Worm (Caenorhabditis elegans) whole organism, L4 larva: ENCODE data around the gene F09C12.2.
A peak's percentile ranks its signal among the peaks of the same experiment; 100 is the strongest.

ENCODE experiments used
- F44E2.7 ChIP-seq: fragments of 200-800 bp; sonication (Bioruptor generic); IDR thresholded peaks from 2 replicates; pipeline ENCODE4 v2.1.2; 2022; ENCODE audit warnings: missing genetic modification characterization, missing compliant biosample characterization
- Y48G9A.11 ChIP-seq: fragments of 200-800 bp; sonication (Bioruptor generic); IDR thresholded peaks from 2 replicates; pipeline ENCODE4 v1.3.6; 2022; ENCODE audit warnings: missing genetic modification reagents, missing genetic modification characterization, missing compliant biosample characterization
- Y5F2A.4 ChIP-seq: fragments of 200-800 bp; sonication (Bioruptor generic); optimal IDR thresholded peaks from 2 replicates; lab custom pipeline; 2018; ENCODE audit warnings: mild to moderate bottlenecking, missing genetic modification characterization, missing compliant biosample characterization
- Y75B8A.6 ChIP-seq: fragments of 200-800 bp; sonication (Bioruptor generic); IDR thresholded peaks from 2 replicates; pipeline ENCODE4 v1.3.6; 2022; ENCODE audit warnings: missing genetic modification reagents, missing genetic modification characterization, missing compliant biosample characterization
- ZK337.2 ChIP-seq: fragments of 200-800 bp; sonication (Bioruptor generic); IDR thresholded peaks from 2 replicates; pipeline ENCODE4 v1.3.6; 2022; ENCODE audit warnings: missing genetic modification reagents, missing genetic modification characterization, missing compliant biosample characterization
- ama-1 ChIP-seq: fragments of 150-350 bp; optimal IDR thresholded peaks from 2 replicates; lab custom pipeline; 2014; ENCODE audit warnings: inconsistent platforms, mixed read lengths
- arid-1 ChIP-seq: fragments of 200-800 bp; sonication (Bioruptor generic); conservative IDR thresholded peaks from 2 replicates; pipeline ENCODE4 v1.3.6; 2022; ENCODE audit warnings: missing genetic modification reagents, missing genetic modification characterization, missing compliant biosample characterization
- attf-4 ChIP-seq: sonication (generic microtip); optimal IDR thresholded peaks from 3 replicates; lab custom pipeline; 2017; ENCODE audit warnings: missing biosample characterization, missing genetic modification characterization
- ceh-32 ChIP-seq: sonication (generic microtip); optimal IDR thresholded peaks from 2 replicates; lab custom pipeline; 2016; ENCODE audit warnings: mild to moderate bottlenecking, missing genetic modification characterization, missing compliant biosample characterization; ENCODE audit not compliant: poor library complexity
- ceh-82 ChIP-seq: sonication (generic microtip); optimal IDR thresholded peaks from 2 replicates; lab custom pipeline; 2017; ENCODE audit warnings: missing biosample characterization, missing genetic modification characterization
- ces-1 ChIP-seq: fragments of 150-350 bp; sonication (generic microtip); optimal IDR thresholded peaks from 4 replicates; lab custom pipeline; 2014; ENCODE audit warnings: missing biosample characterization, missing genetic modification reagents, missing genetic modification characterization
- ctbp-1 ChIP-seq: fragments of 200-800 bp; sonication (Bioruptor generic); IDR thresholded peaks from 2 replicates; pipeline ENCODE4 v1.3.6; 2022; ENCODE audit warnings: missing genetic modification reagents, missing genetic modification characterization, missing compliant biosample characterization
- daf-16 ChIP-seq, 3 experiments: sonication (generic microtip); optimal IDR thresholded peaks; 2 replicates each; lab custom pipeline; 2016 to 2017; ENCODE audit warnings: missing genetic modification characterization in 3 of 3, missing genetic modification reagents in 3 of 3, mild to moderate bottlenecking in 2 of 3, missing compliant biosample characterization in 2 of 3, missing biosample characterization in 1 of 3, moderate library complexity in 1 of 3
- dmd-6 ChIP-seq: fragments of 200-800 bp; sonication (Bioruptor generic); IDR thresholded peaks from 2 replicates; pipeline ENCODE4 v1.3.6; 2022; ENCODE audit warnings: missing genetic modification reagents, missing genetic modification characterization, missing compliant biosample characterization
- dmd-8 ChIP-seq: fragments of 200-800 bp; sonication (Bioruptor generic); IDR thresholded peaks from 2 replicates; pipeline ENCODE4 v1.3.6; 2022; ENCODE audit warnings: missing genetic modification characterization, missing compliant biosample characterization
- dmd-9 ChIP-seq: fragments of 200-800 bp; sonication (Bioruptor generic); IDR thresholded peaks from 2 replicates; pipeline ENCODE4 v1.3.6; 2022; ENCODE audit warnings: missing genetic modification reagents, missing genetic modification characterization, missing compliant biosample characterization
- duxl-1 ChIP-seq: sonication (generic microtip); optimal IDR thresholded peaks from 2 replicates; lab custom pipeline; 2016; ENCODE audit warnings: mild to moderate bottlenecking, missing genetic modification characterization, moderate library complexity, missing compliant biosample characterization; ENCODE audit not compliant: poor library complexity
- dve-1 ChIP-seq: sonication (generic microtip); optimal IDR thresholded peaks from 2 replicates; lab custom pipeline; 2017; ENCODE audit warnings: antibody characterized with exemption, mild to moderate bottlenecking, missing genetic modification characterization, missing compliant biosample characterization; ENCODE audit not compliant: insufficient read depth
- egl-43 ChIP-seq: fragments of 200-800 bp; sonication (Bioruptor generic); IDR thresholded peaks from 2 replicates; pipeline ENCODE4 v1.3.6; 2022; ENCODE audit warnings: missing genetic modification reagents, missing genetic modification characterization, missing compliant biosample characterization
- hif-1 ChIP-seq, 2 experiments: sonication (generic microtip); optimal IDR thresholded peaks; 2 replicates each; lab custom pipeline; 2016 to 2017; ENCODE audit warnings: missing compliant biosample characterization in 2 of 2, missing genetic modification characterization in 2 of 2, missing genetic modification reagents in 2 of 2, missing genotype in 2 of 2, mild to moderate bottlenecking in 1 of 2
- hlh-30 ChIP-seq: sonication (generic microtip); optimal IDR thresholded peaks from 2 replicates; lab custom pipeline; 2017; ENCODE audit warnings: antibody characterized with exemption, mild to moderate bottlenecking, missing genetic modification characterization, missing compliant biosample characterization; ENCODE audit not compliant: insufficient read depth
- lim-7 ChIP-seq: fragments of 200-800 bp; sonication (Bioruptor generic); IDR thresholded peaks from 2 replicates; pipeline ENCODE4 v1.3.6; 2022; ENCODE audit warnings: missing genetic modification characterization, missing compliant biosample characterization
- lin-1 ChIP-seq: fragments of 200-800 bp; sonication (Bioruptor generic); IDR thresholded peaks from 2 replicates; pipeline ENCODE4 v1.3.6; 2022; ENCODE audit warnings: missing genetic modification reagents, missing genetic modification characterization, missing compliant biosample characterization
- lin-29 ChIP-seq: fragments of 200-800 bp; sonication (Bioruptor generic); IDR thresholded peaks from 2 replicates; pipeline ENCODE4 v1.3.6; 2022; ENCODE audit warnings: missing genetic modification reagents, missing genetic modification characterization, missing compliant biosample characterization
- lin-38 ChIP-seq: fragments of 200-800 bp; sonication (Bioruptor generic); IDR thresholded peaks from 2 replicates; pipeline ENCODE4 v1.3.6; 2022; ENCODE audit warnings: missing genetic modification reagents, missing genetic modification characterization, missing compliant biosample characterization
- lin-39 ChIP-seq: fragments of 150-350 bp; optimal IDR thresholded peaks from 2 replicates; lab custom pipeline; 2014; ENCODE audit warnings: missing biosample characterization, missing genetic modification reagents, missing genetic modification characterization
- mdl-1 ChIP-seq, 2 experiments: fragments of 150-350 bp in 1 of 2; sonication (generic microtip) in 1 of 2; optimal IDR thresholded peaks; 2 replicates each; lab custom pipeline; 2014 to 2017; ENCODE audit warnings: missing biosample characterization in 2 of 2, missing genetic modification characterization in 2 of 2
- mdt-29 ChIP-seq: fragments of 200-800 bp; sonication (Bioruptor generic); IDR thresholded peaks from 2 replicates; pipeline ENCODE4 v1.3.6; 2022; ENCODE audit warnings: missing genetic modification reagents, missing genetic modification characterization, missing compliant biosample characterization
- mes-2 ChIP-seq: sonication (generic microtip); optimal IDR thresholded peaks from 2 replicates; lab custom pipeline; 2016; ENCODE audit warnings: missing genotype, mild to moderate bottlenecking, missing genetic modification characterization, missing compliant biosample characterization; ENCODE audit not compliant: poor library complexity, severe bottlenecking
- nhr-28 ChIP-seq: fragments of 150-350 bp; optimal IDR thresholded peaks from 2 replicates; lab custom pipeline; 2014; ENCODE audit warnings: missing biosample characterization, missing genetic modification characterization
- nhr-41 ChIP-seq: fragments of 200-800 bp; sonication (Bioruptor generic); IDR thresholded peaks from 2 replicates; pipeline ENCODE4 v1.3.6; 2022; ENCODE audit warnings: missing genetic modification reagents, missing genetic modification characterization, missing compliant biosample characterization
- nhr-42 ChIP-seq: fragments of 200-800 bp; sonication (Bioruptor generic); IDR thresholded peaks from 2 replicates; pipeline ENCODE4 v1.3.6; 2022; ENCODE audit warnings: missing genetic modification characterization, missing compliant biosample characterization
- nhr-6 ChIP-seq: fragments of 150-350 bp; optimal IDR thresholded peaks from 2 replicates; lab custom pipeline; 2014; ENCODE audit warnings: missing biosample characterization, missing genetic modification characterization
- nhr-76 ChIP-seq: fragments of 150-350 bp; optimal IDR thresholded peaks from 2 replicates; lab custom pipeline; 2014; ENCODE audit warnings: missing biosample characterization, missing genetic modification characterization
- nhr-77 ChIP-seq: fragments of 150-350 bp; optimal IDR thresholded peaks from 2 replicates; lab custom pipeline; 2014; ENCODE audit warnings: missing biosample characterization, missing genetic modification characterization
- php-3 ChIP-seq: fragments of 200-800 bp; sonication (Bioruptor generic); IDR thresholded peaks from 2 replicates; pipeline ENCODE4 v1.3.6; 2022; ENCODE audit warnings: missing genetic modification reagents, missing genetic modification characterization, missing compliant biosample characterization
- rbr-2 ChIP-seq: sonication (generic microtip); optimal IDR thresholded peaks from 2 replicates; lab custom pipeline; 2016; ENCODE audit warnings: missing genotype, missing genetic modification characterization, missing compliant biosample characterization
- saeg-2 ChIP-seq: fragments of 200-800 bp; sonication (Bioruptor generic); IDR thresholded peaks from 2 replicates; pipeline ENCODE4 v1.3.6; 2022; ENCODE audit warnings: missing genetic modification reagents, missing genetic modification characterization, missing compliant biosample characterization
- sdz-12 ChIP-seq: fragments of 200-800 bp; sonication (Bioruptor generic); optimal IDR thresholded peaks from 2 replicates; lab custom pipeline; 2018; ENCODE audit warnings: mild to moderate bottlenecking, missing genetic modification characterization, missing compliant biosample characterization
- set-16 ChIP-seq: fragments of 200-800 bp; sonication (Bioruptor generic); IDR thresholded peaks from 2 replicates; pipeline ENCODE4 v1.3.6; 2022; ENCODE audit warnings: missing genetic modification reagents, missing genetic modification characterization, missing compliant biosample characterization
- skn-1 ChIP-seq: fragments of 150-350 bp; optimal IDR thresholded peaks from 2 replicates; lab custom pipeline; 2014; ENCODE audit warnings: missing biosample characterization, missing genetic modification characterization
- snpc-1.2 ChIP-seq: fragments of 200-800 bp; sonication (Bioruptor generic); IDR thresholded peaks from 2 replicates; pipeline ENCODE4 v1.3.6; 2022; ENCODE audit warnings: missing genetic modification reagents, missing genetic modification characterization, missing compliant biosample characterization
- snpc-4 ChIP-seq: fragments of 150-350 bp; optimal IDR thresholded peaks from 2 replicates; lab custom pipeline; 2014; ENCODE audit warnings: missing biosample characterization, missing genetic modification characterization
- spr-1 ChIP-seq: sonication (generic microtip); optimal IDR thresholded peaks from 2 replicates; lab custom pipeline; 2016; ENCODE audit warnings: mild to moderate bottlenecking, missing genetic modification characterization, missing compliant biosample characterization
- spr-3 ChIP-seq: fragments of 200-800 bp; sonication (Bioruptor generic); optimal IDR thresholded peaks from 2 replicates; lab custom pipeline; 2018; ENCODE audit warnings: mild to moderate bottlenecking, missing genetic modification characterization, missing compliant biosample characterization
- unc-62 ChIP-seq, 3 experiments: fragments of 150-350 bp in 1 of 3; sonication (generic microtip); optimal IDR thresholded peaks in 2 of 3; peaks in 1 of 3; 1 replicate in 1 of 3; 2 replicates in 2 of 3; lab custom pipeline; 2014 to 2017; ENCODE audit warnings: missing biosample characterization in 3 of 3, missing genetic modification characterization in 3 of 3, missing genetic modification reagents in 3 of 3, missing genotype in 1 of 3
- zfp-2 ChIP-seq: sonication (generic microtip); optimal IDR thresholded peaks from 2 replicates; lab custom pipeline; 2016; ENCODE audit warnings: mild to moderate bottlenecking, missing genetic modification characterization, missing compliant biosample characterization
- zfp-3 ChIP-seq: fragments of 200-800 bp; sonication (Bioruptor generic); conservative IDR thresholded peaks from 2 replicates; pipeline ENCODE4 v1.3.6; 2022; ENCODE audit warnings: missing genetic modification reagents, missing genetic modification characterization, missing compliant biosample characterization

The F09C12.2 gene

ce11 chrII:5081124-5081913, 28.5 kb upstream of the F09C12.2 start, which contains the start of gene dsh-2 (continued):
- TF ChIP-seq dve-1 (peak; percentile 70), duxl-1 (tag; lab: Kevin White, UChicago) (peak; percentile 45), lin-38 (GFP tag; lab: Robert Waterston, UW) (peak; percentile 55), snpc-4 (tag; lab: Kevin White, UChicago) (no peak), ama-1 (no peak), set-16 (GFP tag; lab: Robert Waterston, UW) (no peak), spr-3 (GFP tag; lab: Kevin White, UChicago) (no peak), ces-1 (GFP tag; lab: Kevin White, UChicago) (no peak), attf-4 (tag; lab: Kevin White, UChicago) (no peak), dmd-9 (no peak), Y5F2A.4 (no peak), ZK337.2 (no peak), dmd-6 (GFP tag; lab: Robert Waterston, UW) (peak; percentile 13; the same call in 1 of the 2 replicates), nhr-77 (tag; lab: Kevin White, UChicago) (no peak), mes-2 (tag; lab: Kevin White, UChicago) (peak; percentile 85), dmd-8 (GFP tag; lab: Robert Waterston, UW) (no peak), lin-1 (GFP tag; lab: Robert Waterston, UW) (no peak), unc-62 (GFP tag; optimal IDR thresholded peaks at IDR 0.05 in 1 of 2; lab: Kevin White, UChicago) (peak in 1 of 2 experiments; percentile 92), unc-62 (tag; optimal IDR thresholded peaks at IDR 0.05; lab: Kevin White, UChicago) (no peak), egl-43 (GFP tag; lab: Robert Waterston, UW) (no peak), zfp-2 (tag; lab: Kevin White, UChicago) (no peak), Y48G9A.11 (GFP tag; lab: Robert Waterston, UW) (no peak), ceh-32 (tag; lab: Kevin White, UChicago) (no peak), spr-1 (tag; lab: Kevin White, UChicago) (no peak), nhr-76 (no peak), rbr-2 (peak; percentile 26), nhr-41 (peak; percentile 27; the same call in 1 of the 2 replicates), saeg-2 (GFP tag; lab: Robert Waterston, UW) (no peak), nhr-28 (tag; lab: Kevin White, UChicago) (peak; percentile 42), sdz-12 (GFP tag; lab: Kevin White, UChicago) (no peak), mdl-1 (tag; optimal IDR thresholded peaks at IDR 0.05; lab: Kevin White, UChicago) (peak in 1 of 2 experiments; percentile 30), lim-7 (no peak), nhr-6 (peak; percentile 57), ceh-82 (no peak), Y75B8A.6 (no peak), hif-1 (tag; optimal IDR thresholded peaks at IDR 0.05; lab: Kevin White, UChicago) (no peak), ctbp-1 (GFP tag; lab: Robert Waterston, UW) (no peak), lin-29 (GFP tag; lab: Robert Waterston, UW) (no peak), hlh-30 (peak; percentile 84), snpc-1.2 (no peak), php-3 (GFP tag; lab: Robert Waterston, UW) (no peak), arid-1 (GFP tag; lab: Robert Waterston, UW) (no peak), F44E2.7 (no peak), daf-16 (GFP tag; optimal IDR thresholded peaks at IDR 0.05; lab: Kevin White, UChicago) (no peak), daf-16 (tag; optimal IDR thresholded peaks at IDR 0.05; lab: Kevin White, UChicago) (peak; percentile 50), lin-39 (tag; lab: Kevin White, UChicago) (no peak), mdt-29 (GFP tag; lab: Robert Waterston, UW) (no peak), nhr-42 (GFP tag; lab: Robert Waterston, UW) (no peak), skn-1 (no peak), zfp-3 (GFP tag; lab: Robert Waterston, UW) (no peak)
